Worm (Caenorhabditis elegans): ENCODE measurements around the gene C46G7.2.
"Not testable (repeated sequence)": the region's sequence is repeated elsewhere in the genome, so short reads cannot be mapped to it uniquely, and the experiment has no call there.

DNA sequence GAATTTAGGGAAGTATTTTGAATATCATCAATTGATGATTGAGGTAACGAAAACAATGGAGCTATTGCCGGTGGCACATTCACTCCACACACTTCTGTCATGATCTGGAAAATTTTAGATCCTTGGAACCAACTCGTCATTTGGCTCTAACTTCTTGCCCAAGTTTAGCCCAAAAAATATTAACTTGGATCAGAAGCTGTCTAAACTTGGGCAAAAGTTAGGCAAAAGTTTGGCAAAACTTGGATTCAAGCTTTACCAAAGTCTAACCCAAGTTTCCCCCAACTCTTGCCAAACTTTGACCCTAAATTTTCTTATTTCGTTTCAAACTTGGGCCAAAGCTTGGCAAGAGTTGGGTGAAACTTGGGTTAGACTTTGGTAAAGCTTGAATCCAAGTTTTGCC is 18.5 kb downstream of the C46G7.2 start, which contains the start of gene pqn-22:
- TF ChIP-seq ztf-4 (tag; optimal IDR thresholded peaks at IDR 0.05); nhr-23 (tag; optimal IDR thresholded peaks at IDR 0.05); R02D3.7 (tag; optimal IDR thresholded peaks at IDR 0.05); skn-1 (tag; optimal IDR thresholded peaks at IDR 0.05); zag-1 (tag; optimal IDR thresholded peaks at IDR 0.05); unc-39 (tag; optimal IDR thresholded peaks at IDR 0.05); F13H6.1 (tag; optimal IDR thresholded peaks at IDR 0.05); mdl-1 (tag; optimal IDR thresholded peaks at IDR 0.05); aly-2 (tag; optimal IDR thresholded peaks at IDR 0.05); fos-1 (tag; optimal IDR thresholded peaks at IDR 0.05); nhr-11 (tag; optimal IDR thresholded peaks at IDR 0.05); mab-5 (tag; optimal IDR thresholded peaks at IDR 0.05); unc-55 (GFP tag; optimal IDR thresholded peaks at IDR 0.05); ceh-82 (tag; optimal IDR thresholded peaks at IDR 0.05): not testable (repeated sequence)
